Worm (Caenorhabditis elegans) whole organism, L1 larva: ENCODE data around the gene metl-9.

ENCODE experiments used
- C34B4.2 ChIP-seq: sonication (generic microtip); optimal IDR thresholded peaks from 2 replicates; lab custom pipeline; 2017; ENCODE audit warnings: mild to moderate bottlenecking, missing genetic modification characterization, missing compliant biosample characterization
- aha-1 ChIP-seq: fragments of 150-350 bp; optimal IDR thresholded peaks from 2 replicates; lab custom pipeline; 2014; ENCODE audit warnings: missing biosample characterization, missing genetic modification characterization
- blmp-1 ChIP-seq: fragments of 150-350 bp; optimal IDR thresholded peaks from 2 replicates; lab custom pipeline; 2014; ENCODE audit warnings: missing biosample characterization, missing genetic modification characterization
- ceh-90 ChIP-seq: sonication (generic microtip); optimal IDR thresholded peaks from 2 replicates; lab custom pipeline; 2016; ENCODE audit warnings: missing genetic modification characterization, missing compliant biosample characterization
- dpl-1 ChIP-seq, 3 experiments: fragments of 150-350 bp in 2 of 3; sonication (generic microtip) in 1 of 3; optimal IDR thresholded peaks; 2 replicates each; lab custom pipeline; 2014 to 2017; ENCODE audit warnings: missing biosample characterization in 3 of 3, missing genetic modification characterization in 3 of 3, missing genetic modification reagents in 3 of 3
- efl-1 ChIP-seq, 4 experiments: fragments of 150-350 bp; optimal IDR thresholded peaks in 3 of 4; peaks in 1 of 4; 1 replicate in 1 of 4; 2 replicates in 3 of 4; lab custom pipeline; 2014; ENCODE audit warnings: missing biosample characterization in 2 of 4, missing genetic modification characterization in 2 of 4, missing genetic modification reagents in 2 of 4
- elt-2 ChIP-seq: sonication (generic microtip); optimal IDR thresholded peaks from 2 replicates; lab custom pipeline; 2016; ENCODE audit warnings: missing genetic modification characterization, mild to moderate bottlenecking, inconsistent platforms, missing compliant biosample characterization, missing genetic modification reagents
- elt-3 ChIP-seq, 6 experiments: fragments of 150-350 bp in 1 of 6; sonication (generic microtip); optimal IDR thresholded peaks; 2 replicates each; lab custom pipeline; 2017 to 2018; ENCODE audit warnings: missing biosample characterization in 6 of 6, missing genetic modification characterization in 6 of 6, inconsistent platforms in 1 of 6
- ets-5 ChIP-seq: fragments of 200-800 bp; sonication (Bioruptor generic); IDR thresholded peaks from 2 replicates; pipeline ENCODE4 v1.3.6; 2022; ENCODE audit warnings: missing genetic modification characterization, missing compliant biosample characterization
- fos-1 ChIP-seq: fragments of 150-350 bp; optimal IDR thresholded peaks from 2 replicates; lab custom pipeline; 2014; ENCODE audit warnings: missing biosample characterization, missing genetic modification characterization
- grh-1 ChIP-seq: fragments of 200-800 bp; sonication (Bioruptor generic); IDR thresholded peaks from 2 replicates; pipeline ENCODE4 v1.3.6; 2022; ENCODE audit warnings: missing genetic modification reagents, missing genetic modification characterization, missing compliant biosample characterization
- hlh-17 ChIP-seq: fragments of 200-800 bp; sonication (Bioruptor generic); optimal IDR thresholded peaks from 2 replicates; lab custom pipeline; 2018; ENCODE audit warnings: missing genetic modification characterization, mild to moderate bottlenecking, missing compliant biosample characterization, moderate library complexity, borderline replicate concordance
- hpl-2 ChIP-seq: fragments of 150-350 bp; optimal IDR thresholded peaks from 2 replicates; lab custom pipeline; 2014; ENCODE audit warnings: missing biosample characterization, missing genetic modification reagents, missing genetic modification characterization
- irx-1 ChIP-seq: sonication (generic microtip); optimal IDR thresholded peaks from 2 replicates; lab custom pipeline; 2016; ENCODE audit warnings: missing genetic modification characterization, missing compliant biosample characterization
- lin-13 ChIP-seq: fragments of 150-350 bp; optimal IDR thresholded peaks from 2 replicates; lab custom pipeline; 2014; ENCODE audit warnings: missing biosample characterization, missing genetic modification reagents, missing genetic modification characterization
- lin-14 ChIP-seq: fragments of 200-800 bp; sonication (Bioruptor generic); optimal IDR thresholded peaks from 2 replicates; lab custom pipeline; 2018; ENCODE audit warnings: mild to moderate bottlenecking, missing genetic modification characterization, moderate library complexity, missing compliant biosample characterization
- lin-15B ChIP-seq: fragments of 150-350 bp; sonication (generic microtip); optimal IDR thresholded peaks from 3 replicates; lab custom pipeline; 2014; ENCODE audit warnings: missing biosample characterization, missing genetic modification characterization
- lin-35 ChIP-seq, 2 experiments: fragments of 150-350 bp; optimal IDR thresholded peaks; 2 replicates each; lab custom pipeline; 2014; ENCODE audit warnings: missing biosample characterization in 2 of 2, missing genetic modification characterization in 2 of 2, missing genetic modification reagents in 2 of 2
- lin-39 ChIP-seq: fragments of 150-350 bp; optimal IDR thresholded peaks from 2 replicates; lab custom pipeline; 2014; ENCODE audit warnings: missing biosample characterization, missing genetic modification reagents, missing genetic modification characterization
- lsy-2 ChIP-seq, 2 experiments: fragments of 150-350 bp; optimal IDR thresholded peaks; 2 replicates each; lab custom pipeline; 2014; ENCODE audit warnings: missing biosample characterization in 2 of 2, missing genetic modification characterization in 2 of 2
- mef-2 ChIP-seq: fragments of 150-350 bp; optimal IDR thresholded peaks from 2 replicates; lab custom pipeline; 2014; ENCODE audit warnings: missing biosample characterization, missing genetic modification characterization
- mep-1 ChIP-seq: fragments of 150-350 bp; optimal IDR thresholded peaks from 2 replicates; lab custom pipeline; 2014; ENCODE audit warnings: missing biosample characterization, missing genetic modification characterization
- nhr-19 ChIP-seq: fragments of 200-800 bp; sonication (Bioruptor generic); conservative IDR thresholded peaks from 2 replicates; pipeline ENCODE4 v1.3.6; 2022; ENCODE audit warnings: missing genetic modification characterization, missing compliant biosample characterization
- nhr-20 ChIP-seq: sonication (generic microtip); optimal IDR thresholded peaks from 2 replicates; lab custom pipeline; 2016; ENCODE audit warnings: mild to moderate bottlenecking, missing genetic modification characterization, missing compliant biosample characterization
- nhr-237 ChIP-seq: fragments of 150-350 bp; optimal IDR thresholded peaks from 2 replicates; lab custom pipeline; 2014; ENCODE audit warnings: missing biosample characterization, missing genetic modification characterization
- nhr-28 ChIP-seq: fragments of 150-350 bp; optimal IDR thresholded peaks from 2 replicates; lab custom pipeline; 2014; ENCODE audit warnings: missing biosample characterization, missing genetic modification characterization
- nhr-47 ChIP-seq: sonication (generic microtip); optimal IDR thresholded peaks from 2 replicates; lab custom pipeline; 2016; ENCODE audit warnings: mild to moderate bottlenecking, missing genetic modification characterization, moderate library complexity, missing compliant biosample characterization
- nhr-71 ChIP-seq: sonication (generic microtip); optimal IDR thresholded peaks from 2 replicates; lab custom pipeline; 2016; ENCODE audit warnings: mild to moderate bottlenecking, missing genetic modification characterization, moderate library complexity, missing compliant biosample characterization
- nhr-84 ChIP-seq: sonication (generic microtip); optimal IDR thresholded peaks from 2 replicates; lab custom pipeline; 2017; ENCODE audit warnings: missing biosample characterization, missing genetic modification characterization
- nhr-85 ChIP-seq: sonication (generic microtip); peaks from one replicate; lab custom pipeline; 2016; ENCODE audit warnings: missing genetic modification characterization, inconsistent platforms, missing compliant biosample characterization
- pag-3 ChIP-seq: sonication (generic microtip); optimal IDR thresholded peaks from 2 replicates; lab custom pipeline; 2017; ENCODE audit warnings: missing genetic modification characterization, mild to moderate bottlenecking, missing compliant biosample characterization, antibody characterized with exemption, borderline replicate concordance; ENCODE audit not compliant: insufficient read depth
- pqm-1 ChIP-seq: sonication (generic microtip); optimal IDR thresholded peaks from 3 replicates; lab custom pipeline; 2017; ENCODE audit warnings: missing biosample characterization, missing genetic modification characterization
- rnt-1 ChIP-seq: sonication (generic microtip); optimal IDR thresholded peaks from 2 replicates; lab custom pipeline; 2016; ENCODE audit warnings: mild to moderate bottlenecking, missing genetic modification characterization, moderate library complexity, missing compliant biosample characterization
- skn-1 ChIP-seq: fragments of 150-350 bp; optimal IDR thresholded peaks from 2 replicates; lab custom pipeline; 2014; ENCODE audit warnings: missing biosample characterization, missing genetic modification characterization
- snpc-4 ChIP-seq: fragments of 150-350 bp; optimal IDR thresholded peaks from 2 replicates; lab custom pipeline; 2014; ENCODE audit warnings: missing biosample characterization, missing genetic modification characterization
- snu-23 ChIP-seq: sonication (generic microtip); optimal IDR thresholded peaks from 2 replicates; lab custom pipeline; 2016; ENCODE audit warnings: missing genetic modification characterization, missing compliant biosample characterization
- sup-37 ChIP-seq: fragments of 200-800 bp; sonication (Bioruptor generic); optimal IDR thresholded peaks from 2 replicates; lab custom pipeline; 2018; ENCODE audit warnings: mild to moderate bottlenecking, missing genetic modification characterization, missing compliant biosample characterization
- tbx-2 ChIP-seq: sonication (generic microtip); optimal IDR thresholded peaks from 2 replicates; lab custom pipeline; 2016; ENCODE audit warnings: missing genetic modification characterization, missing compliant biosample characterization
- unc-62 ChIP-seq: fragments of 150-350 bp; optimal IDR thresholded peaks from 2 replicates; lab custom pipeline; 2014; ENCODE audit warnings: missing biosample characterization, missing genetic modification reagents, missing genetic modification characterization
- unc-98 ChIP-seq: fragments of 200-800 bp; sonication (Bioruptor generic); IDR thresholded peaks from 2 replicates; pipeline ENCODE4 v1.3.6; 2022; ENCODE audit warnings: missing genetic modification characterization, missing compliant biosample characterization
- zag-1 ChIP-seq: fragments of 150-350 bp; optimal IDR thresholded peaks from 2 replicates; lab custom pipeline; 2014; ENCODE audit warnings: missing biosample characterization, missing genetic modification characterization
- ztf-4 ChIP-seq: fragments of 150-350 bp; optimal IDR thresholded peaks from 2 replicates; lab custom pipeline; 2014; ENCODE audit warnings: missing biosample characterization, missing genetic modification characterization

Gene metl-9

DNA sequence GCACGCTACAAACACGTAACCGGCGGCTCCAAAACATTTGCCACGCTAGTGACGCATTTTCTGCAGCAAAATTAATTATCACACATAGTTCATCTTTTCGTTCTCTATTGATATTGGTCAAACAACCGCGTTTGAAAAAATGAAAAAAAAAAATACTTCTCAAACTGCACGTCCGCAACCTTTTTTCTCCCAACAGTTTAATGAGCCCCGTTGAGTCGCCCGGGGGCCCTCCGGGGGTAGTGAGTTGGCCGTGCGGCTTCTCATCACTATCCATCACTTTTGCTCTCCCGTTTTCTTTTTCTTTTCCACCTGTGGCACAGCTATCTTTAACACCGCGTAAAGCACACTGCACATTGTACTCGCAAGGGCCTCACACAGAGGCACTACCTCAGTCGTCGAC lies 30.5 kb upstream of the metl-9 start (continued):
- TF ChIP-seq sup-37 (GFP tag; lab: Kevin White, UChicago), result no peak
- peak; percentile 37 for TF ChIP-seq rnt-1 (tag; lab: Kevin White, UChicago)
- no peak for TF ChIP-seq ets-5 (GFP tag; lab: Robert Waterston, UW)
- TF ChIP-seq mep-1 (tag; lab: Kevin White, UChicago), result no peak
- peak; percentile 84 for TF ChIP-seq aha-1 (tag; lab: Kevin White, UChicago)
- TF ChIP-seq dpl-1 (GFP tag; optimal IDR thresholded peaks at IDR 0.05; lab: Kevin White, UChicago), result no peak
- TF ChIP-seq lsy-2 (tag; optimal IDR thresholded peaks at IDR 0.05; lab: Kevin White, UChicago), result no peak
- no peak for TF ChIP-seq fos-1
- no peak for TF ChIP-seq pqm-1 (tag; lab: Kevin White, UChicago)
- TF ChIP-seq nhr-19 (GFP tag; lab: Robert Waterston, UW), result peak; percentile 59; the same call in 1 of the 2 replicates
- no peak for TF ChIP-seq unc-98 (GFP tag; lab: Robert Waterston, UW)
- no peak for TF ChIP-seq irx-1 (tag; lab: Kevin White, UChicago)
- no peak for TF ChIP-seq skn-1 (tag; lab: Kevin White, UChicago)
- no peak for TF ChIP-seq snpc-4 (tag; lab: Kevin White, UChicago)
- peak; percentile 76 for TF ChIP-seq nhr-71 (tag; lab: Kevin White, UChicago)
- TF ChIP-seq unc-62, result no peak
- no peak for TF ChIP-seq nhr-28 (tag; lab: Kevin White, UChicago)
- peak; percentile 20 for TF ChIP-seq snu-23 (GFP tag; lab: Kevin White, UChicago)
- no peak for TF ChIP-seq lin-13 (GFP tag; lab: Kevin White, UChicago)
- no peak for TF ChIP-seq elt-2
- peak; percentile 19 for TF ChIP-seq lin-39 (tag; lab: Kevin White, UChicago)
- TF ChIP-seq ztf-4 (tag; lab: Kevin White, UChicago), result no peak
- TF ChIP-seq hpl-2, result no peak
- peak; percentile 4 for TF ChIP-seq nhr-47 (tag; lab: Kevin White, UChicago)
- TF ChIP-seq nhr-237, result no peak
- no peak for TF ChIP-seq hlh-17 (GFP tag; lab: Kevin White, UChicago)
- no peak for TF ChIP-seq C34B4.2 (tag; lab: Kevin White, UChicago)
- TF ChIP-seq lin-15B (tag; lab: Kevin White, UChicago), result no peak
- peak; percentile 50 for TF ChIP-seq lin-14 (GFP tag; lab: Kevin White, UChicago)
- TF ChIP-seq zag-1 (tag; lab: Kevin White, UChicago), result no peak
- no peak for TF ChIP-seq nhr-84 (tag; lab: Kevin White, UChicago)
- TF ChIP-seq ceh-90, result no peak
- TF ChIP-seq mef-2, result no peak
- TF ChIP-seq lin-35 (GFP tag; optimal IDR thresholded peaks at IDR 0.05; lab: Kevin White, UChicago), result no peak
- TF ChIP-seq, all 84 proteins: peak for 13

DNA sequence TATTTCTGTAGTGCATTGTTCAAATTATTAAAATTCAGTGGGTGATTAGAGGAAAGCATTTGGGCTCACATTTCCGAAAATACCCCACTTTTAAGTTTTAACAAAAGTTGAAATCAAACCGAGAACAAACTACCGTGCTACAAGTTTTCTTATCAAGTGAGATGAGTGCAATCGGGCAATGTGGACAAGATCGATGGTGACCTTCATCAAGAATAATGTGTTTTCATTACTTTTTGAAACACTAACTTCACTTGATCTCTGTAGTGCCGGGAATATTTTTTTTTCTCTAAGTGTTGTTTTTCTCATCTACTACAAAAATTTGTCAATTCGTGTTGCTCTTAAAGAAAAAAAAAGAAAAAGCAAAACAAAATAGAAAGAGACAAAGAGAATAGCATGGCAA lies 29.9 kb upstream of the metl-9 start:
- no peak for TF ChIP-seq lin-39 (tag; lab: Kevin White, UChicago)
- peak; percentile 4 for TF ChIP-seq lin-14 (GFP tag; lab: Kevin White, UChicago)
- peak; percentile 73 for TF ChIP-seq nhr-85
- TF ChIP-seq nhr-20 (tag; lab: Kevin White, UChicago), result peak; percentile 28
- TF ChIP-seq fos-1, result no peak
- no peak for TF ChIP-seq nhr-28 (tag; lab: Kevin White, UChicago)
- TF ChIP-seq grh-1 (GFP tag; lab: Robert Waterston, UW), result no peak
- no peak for TF ChIP-seq pag-3 (tag; lab: Kevin White, UChicago)
- no peak for TF ChIP-seq tbx-2 (tag; lab: Kevin White, UChicago)
- TF ChIP-seq efl-1 (optimal IDR thresholded peaks at IDR 0.05; lab: Kevin White, UChicago), result no peak
- peak in 1 of 2 experiments; percentile 74 for TF ChIP-seq efl-1 (GFP tag; optimal IDR thresholded peaks at IDR 0.05 in 1 of 2; lab: Kevin White, UChicago)
- TF ChIP-seq blmp-1 (tag; lab: Kevin White, UChicago), result peak; percentile 73
- peak in 2 of 6 experiments; percentile 50 to 63 for TF ChIP-seq elt-3 (tag; optimal IDR thresholded peaks at IDR 0.05; lab: Kevin White, UChicago)
